Worm (Caenorhabditis elegans): Measurements from ENCODE around the gene crn-4.

Gene crn-4

DNA sequence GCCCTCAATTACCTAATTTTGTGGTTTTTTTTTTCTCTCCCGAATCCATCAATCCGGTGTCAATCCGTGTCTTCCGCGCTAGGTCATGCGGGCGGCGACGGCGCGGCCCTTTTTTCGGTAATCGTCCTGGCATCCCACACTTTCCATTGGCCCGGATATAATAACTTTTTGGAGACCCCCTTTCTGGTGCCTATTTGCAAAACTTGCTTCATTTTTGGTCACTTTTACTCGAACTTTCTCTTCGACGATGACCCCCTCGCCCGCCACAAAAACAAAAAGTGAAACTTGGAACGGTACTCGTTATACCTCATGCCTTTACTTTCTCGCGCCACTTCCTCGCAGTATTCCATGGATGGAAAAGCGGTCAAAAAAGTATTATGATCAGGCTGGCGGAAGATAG lies 43.4 kb downstream of the crn-4 start:
- TF ChIP-seq sup-37 (GFP tag; optimal IDR thresholded peaks at IDR 0.05) = no peak
- TF ChIP-seq ama-1 (optimal IDR thresholded peaks at IDR 0.05) = no peak
- TF ChIP-seq blmp-1 (tag; optimal IDR thresholded peaks at IDR 0.05) = peak; percentile 91
- no peak for TF ChIP-seq unc-86 (tag; optimal IDR thresholded peaks at IDR 0.05)
- no peak for TF ChIP-seq ceh-88 (GFP tag; IDR thresholded peaks at IDR 0.05)
- TF ChIP-seq aha-1 (tag; optimal IDR thresholded peaks at IDR 0.05) = no peak
- no peak for TF ChIP-seq snu-23 (GFP tag; optimal IDR thresholded peaks at IDR 0.05)

DNA sequence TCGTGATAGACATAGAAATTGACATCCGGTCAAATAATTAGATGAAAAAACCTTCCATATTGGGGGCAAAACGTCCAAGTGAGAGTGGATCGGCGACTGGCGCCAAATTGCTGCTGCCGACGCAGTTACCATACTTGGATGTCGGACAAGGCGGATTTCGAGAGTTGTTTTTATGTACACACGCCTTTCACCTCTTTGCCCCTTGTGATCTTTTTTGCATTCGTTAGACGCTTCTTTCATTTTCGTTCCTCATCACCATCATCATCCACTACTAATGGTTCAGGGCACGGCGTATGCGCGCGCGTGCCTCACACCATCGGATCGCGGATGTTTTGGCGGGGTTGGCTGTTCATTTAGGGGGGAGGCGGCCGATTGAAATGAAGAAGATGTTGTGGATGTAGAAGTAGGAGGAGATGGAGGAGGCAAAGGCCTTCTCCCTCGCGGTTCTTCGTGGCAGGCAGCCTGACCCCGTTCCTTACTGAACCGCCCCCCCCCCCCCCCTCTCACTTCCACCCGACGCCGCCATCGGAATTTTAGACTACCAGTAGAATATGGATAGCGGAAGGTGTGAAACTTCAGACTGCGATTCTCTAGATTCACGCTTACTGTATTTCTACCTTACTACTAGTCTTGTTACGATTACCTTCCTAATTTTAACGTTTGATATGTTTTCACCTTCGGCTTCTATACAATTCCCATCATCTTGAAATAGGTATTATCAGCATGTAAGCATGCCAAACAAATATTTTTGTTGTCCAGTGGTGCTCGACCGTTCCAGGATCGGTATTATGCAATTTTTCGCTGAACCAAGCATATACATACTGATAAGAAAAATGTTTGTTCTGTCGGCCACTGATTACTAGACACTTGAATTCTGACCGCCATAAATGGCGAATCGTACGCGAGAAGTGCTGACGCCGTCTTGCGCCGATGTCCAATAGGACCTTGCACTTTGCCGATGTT lies 44.2 kb downstream of the crn-4 start:
- no peak for TF ChIP-seq lir-3 (tag; optimal IDR thresholded peaks at IDR 0.05; ENCODE audit: poor library complexity)
- no peak for TF ChIP-seq ets-5 (GFP tag; IDR thresholded peaks at IDR 0.05)
- no peak for TF ChIP-seq egl-27 (tag; optimal IDR thresholded peaks at IDR 0.05)
- no peak for TF ChIP-seq aha-1 (tag; optimal IDR thresholded peaks at IDR 0.05)
- TF ChIP-seq nhr-77 (tag; optimal IDR thresholded peaks at IDR 0.05) = no peak
- no peak for TF ChIP-seq nhr-71 (tag; optimal IDR thresholded peaks at IDR 0.05)
- TF ChIP-seq zip-4 (GFP tag; optimal IDR thresholded peaks at IDR 0.05) = no peak
- TF ChIP-seq elt-2 (tag; optimal IDR thresholded peaks at IDR 0.05) = peak; percentile 23
- no peak for TF ChIP-seq efl-1 (optimal IDR thresholded peaks at IDR 0.05)
- peak in 1 of 2 experiments; percentile 79 for TF ChIP-seq efl-1 (GFP tag; optimal IDR thresholded peaks at IDR 0.05 in 1 of 2)
- no peak for TF ChIP-seq nhr-76 (tag; optimal IDR thresholded peaks at IDR 0.05)
- no peak for TF ChIP-seq hlh-17 (GFP tag; optimal IDR thresholded peaks at IDR 0.05; ENCODE audit: borderline replicate concordance)
- no peak for TF ChIP-seq ztf-11 (tag; optimal IDR thresholded peaks at IDR 0.05)
- no peak for TF ChIP-seq lin-13 (GFP tag; optimal IDR thresholded peaks at IDR 0.05)
- no peak for TF ChIP-seq jun-1 (tag; optimal IDR thresholded peaks at IDR 0.05)
- TF ChIP-seq vab-15 (tag; optimal IDR thresholded peaks at IDR 0.05) = no peak
- TF ChIP-seq ces-1 (GFP tag; optimal IDR thresholded peaks at IDR 0.05) = no peak
- no peak for TF ChIP-seq nhr-90 (tag; optimal IDR thresholded peaks at IDR 0.05; ENCODE audit: poor library complexity)
- no peak for TF ChIP-seq mef-2 (tag; optimal IDR thresholded peaks at IDR 0.05)
- TF ChIP-seq blmp-1 (tag; optimal IDR thresholded peaks at IDR 0.05) = peak; percentile 91
- no peak for TF ChIP-seq hpl-2 (GFP tag; optimal IDR thresholded peaks at IDR 0.05)
- TF ChIP-seq grh-1 (GFP tag; IDR thresholded peaks at IDR 0.05) = no peak

- TF ChIP-seq mab-9 (GFP tag; IDR thresholded peaks at IDR 0.05) = no peak
- peak; percentile 94 for TF ChIP-seq blmp-1 (tag; optimal IDR thresholded peaks at IDR 0.05)
- no peak for TF ChIP-seq C34B4.2 (tag; optimal IDR thresholded peaks at IDR 0.05)
- TF ChIP-seq nhr-71 (tag; optimal IDR thresholded peaks at IDR 0.05) = no peak
- TF ChIP-seq fkh-4 (tag; optimal IDR thresholded peaks at IDR 0.05; ENCODE audit: borderline replicate concordance) = no peak
- TF ChIP-seq nhr-28 (tag; optimal IDR thresholded peaks at IDR 0.05) = no peak
These were observed 45.2 kb downstream of the crn-4 start for ce11 chrX:2212712-2213111.

- no peak for TF ChIP-seq swsn-7 (tag; optimal IDR thresholded peaks at IDR 0.05)
- no peak for TF ChIP-seq irx-1 (tag; optimal IDR thresholded peaks at IDR 0.05)
- no peak for TF ChIP-seq sup-37 (GFP tag; optimal IDR thresholded peaks at IDR 0.05)
- TF ChIP-seq aly-2 (tag; optimal IDR thresholded peaks at IDR 0.05) = no peak
- no peak for TF ChIP-seq aha-1 (tag; optimal IDR thresholded peaks at IDR 0.05)
- TF ChIP-seq ztf-4 (tag; optimal IDR thresholded peaks at IDR 0.05) = no peak
- no peak for TF ChIP-seq fkh-4 (tag; optimal IDR thresholded peaks at IDR 0.05; ENCODE audit: borderline replicate concordance)
- TF ChIP-seq unc-130 (tag; optimal IDR thresholded peaks at IDR 0.05) = no peak
These were observed 45.8 kb downstream of the crn-4 start for ce11 chrX:2212141-2212540.
